Fruit fly (Drosophila melanogaster) whole organism, prepupa: ENCODE results near the gene CG1750.
A peak's percentile ranks its signal among the peaks of the same experiment; 100 is the strongest.

Experiments used
- Blimp-1 ChIP-seq: fragments of 200-800 bp; sonication (Bioruptor generic); optimal IDR thresholded peaks from 3 replicates; lab custom pipeline; 2017; ENCODE audit warnings: missing biosample characterization, missing genetic modification characterization, mild to moderate bottlenecking, moderate library complexity, missing genetic modification reagents
- CG10631 ChIP-seq: fragments of 200-800 bp; sonication (Bioruptor generic); optimal IDR thresholded peaks from 2 replicates; lab custom pipeline; 2016; ENCODE audit warnings: missing biosample characterization, missing genetic modification characterization
- CG11294 ChIP-seq: fragments of 200-800 bp; sonication (Bioruptor generic); IDR thresholded peaks from 2 replicates; pipeline ENCODE4 v1.3.6; 2022; ENCODE audit warnings: missing biosample characterization, missing genetic modification characterization
- CG11762 ChIP-seq: fragments of 200-800 bp; sonication (Bioruptor generic); optimal IDR thresholded peaks from 3 replicates; lab custom pipeline; 2016; ENCODE audit warnings: missing biosample characterization, missing genetic modification characterization; ENCODE audit not compliant: insufficient read depth
- CG11902 ChIP-seq: fragments of 200-800 bp; sonication (Bioruptor generic); optimal IDR thresholded peaks from 3 replicates; lab custom pipeline; 2016; ENCODE audit warnings: missing biosample characterization, missing genetic modification characterization
- CG1621 ChIP-seq: fragments of 200-800 bp; sonication (Bioruptor generic); optimal IDR thresholded peaks from 3 replicates; lab custom pipeline; 2018; ENCODE audit warnings: missing biosample characterization, mild to moderate bottlenecking, missing genetic modification characterization
- CG16779 ChIP-seq: fragments of 200-800 bp; sonication (Bioruptor generic); optimal IDR thresholded peaks from 3 replicates; lab custom pipeline; 2017; ENCODE audit warnings: missing biosample characterization, mild to moderate bottlenecking, missing genetic modification characterization
- CG31627 ChIP-seq: fragments of 200-800 bp; sonication (Bioruptor generic); optimal IDR thresholded peaks from 3 replicates; lab custom pipeline; 2016; ENCODE audit warnings: missing biosample characterization, missing genetic modification characterization
- CG34406 ChIP-seq: fragments of 200-800 bp; sonication (Bioruptor generic); optimal IDR thresholded peaks from 3 replicates; lab custom pipeline; 2016; ENCODE audit warnings: missing biosample characterization, missing genetic modification characterization
- CG3919 ChIP-seq: fragments of 200-800 bp; sonication (Bioruptor generic); optimal IDR thresholded peaks from 3 replicates; lab custom pipeline; 2016; ENCODE audit warnings: missing biosample characterization, missing genetic modification characterization
- CG4318 ChIP-seq: fragments of 200-800 bp; sonication (Bioruptor generic); optimal IDR thresholded peaks from 3 replicates; lab custom pipeline; 2017; ENCODE audit warnings: missing biosample characterization, mild to moderate bottlenecking, missing genetic modification characterization
- CG6276 ChIP-seq: fragments of 200-800 bp; sonication (Bioruptor generic); optimal IDR thresholded peaks from 2 replicates; lab custom pipeline; 2017; ENCODE audit warnings: missing biosample characterization, mild to moderate bottlenecking, missing genetic modification characterization
- CG6854 ChIP-seq: fragments of 200-800 bp; sonication (Bioruptor generic); optimal IDR thresholded peaks from 2 replicates; lab custom pipeline; 2017; ENCODE audit warnings: missing biosample characterization, mild to moderate bottlenecking, missing genetic modification characterization
- CG8119 ChIP-seq: fragments of 200-800 bp; sonication (Bioruptor generic); IDR thresholded peaks from 3 replicates; pipeline ENCODE4 v1.3.6; 2022; ENCODE audit warnings: missing biosample characterization, missing genetic modification characterization
- CG8632 ChIP-seq: fragments of 200-800 bp; sonication (Bioruptor generic); optimal IDR thresholded peaks from 3 replicates; lab custom pipeline; 2016; ENCODE audit warnings: missing biosample characterization, missing genetic modification characterization
- CG9139 ChIP-seq: fragments of 200-800 bp; sonication (Bioruptor generic); optimal IDR thresholded peaks from 3 replicates; lab custom pipeline; 2017; ENCODE audit warnings: missing biosample characterization, mild to moderate bottlenecking, missing genetic modification characterization
- Eip75B ChIP-seq: fragments of 200-800 bp; sonication (Bioruptor generic); optimal IDR thresholded peaks from 3 replicates; lab custom pipeline; 2016; ENCODE audit warnings: missing biosample characterization, missing genetic modification characterization
- Eip78C ChIP-seq: fragments of 200-800 bp; sonication (Bioruptor generic); peaks from one replicate; lab custom pipeline; 2016; ENCODE audit warnings: missing biosample characterization, missing genetic modification characterization
- Ets21C ChIP-seq: fragments of 200-800 bp; sonication (Bioruptor generic); optimal IDR thresholded peaks from 3 replicates; lab custom pipeline; 2016; ENCODE audit warnings: missing biosample characterization, missing genetic modification characterization
- Ets96B ChIP-seq: fragments of 200-800 bp; optimal IDR thresholded peaks from 2 replicates; lab custom pipeline; 2019; ENCODE audit warnings: missing biosample characterization, mild to moderate bottlenecking, missing genetic modification characterization, moderate library complexity
- Gug ChIP-seq: fragments of 200-800 bp; sonication (Bioruptor generic); IDR thresholded peaks from 2 replicates; pipeline ENCODE4 v1.3.6; 2022; ENCODE audit warnings: missing biosample characterization, missing genetic modification characterization
- Hr38 ChIP-seq: sonication (Bioruptor generic); optimal IDR thresholded peaks from 2 replicates; lab custom pipeline; 2016; ENCODE audit warnings: missing biosample characterization, missing genetic modification characterization
- Hr39 ChIP-seq: fragments of 200-800 bp; sonication (Bioruptor generic); optimal IDR thresholded peaks from 2 replicates; lab custom pipeline; 2016; ENCODE audit warnings: missing biosample characterization, missing genetic modification characterization
- Hr4 ChIP-seq: fragments of 200-800 bp; sonication (Bioruptor generic); optimal IDR thresholded peaks from 3 replicates; lab custom pipeline; 2016; ENCODE audit warnings: missing biosample characterization, missing genetic modification characterization
- Lpt ChIP-seq: fragments of 200-800 bp; sonication (Bioruptor generic); optimal IDR thresholded peaks from 3 replicates; lab custom pipeline; 2016; ENCODE audit warnings: missing biosample characterization, missing genetic modification characterization
- OdsH ChIP-seq: fragments of 200-800 bp; sonication (Bioruptor generic); optimal IDR thresholded peaks from 3 replicates; lab custom pipeline; 2016; ENCODE audit warnings: missing biosample characterization, missing genetic modification characterization
- Sox102F ChIP-seq: fragments of 200-800 bp; sonication (Bioruptor generic); optimal IDR thresholded peaks from 2 replicates; lab custom pipeline; 2016; ENCODE audit warnings: missing biosample characterization, mild to moderate bottlenecking, missing genetic modification characterization
- Sox14 ChIP-seq: fragments of 200-800 bp; sonication (Bioruptor generic); optimal IDR thresholded peaks from 3 replicates; lab custom pipeline; 2016; ENCODE audit warnings: missing biosample characterization, missing genetic modification characterization
- achi ChIP-seq: fragments of 200-800 bp; sonication (Bioruptor generic); optimal IDR thresholded peaks from 3 replicates; lab custom pipeline; 2016; ENCODE audit warnings: missing biosample characterization, missing genetic modification characterization
- cyc ChIP-seq: fragments of 200-800 bp; sonication (Bioruptor generic); optimal IDR thresholded peaks from 3 replicates; lab custom pipeline; 2016; ENCODE audit warnings: missing biosample characterization, missing genetic modification characterization
- dac ChIP-seq: fragments of 200-800 bp; sonication (Bioruptor generic); optimal IDR thresholded peaks from 2 replicates; lab custom pipeline; 2017; ENCODE audit warnings: missing biosample characterization, mild to moderate bottlenecking, missing genetic modification characterization
- dsx ChIP-seq: fragments of 200-800 bp; optimal IDR thresholded peaks from 3 replicates; lab custom pipeline; 2019; ENCODE audit warnings: missing biosample characterization, mild to moderate bottlenecking, missing genetic modification characterization, moderate library complexity; ENCODE audit not compliant: poor library complexity, severe bottlenecking
- eg ChIP-seq: fragments of 200-800 bp; sonication (Bioruptor generic); IDR thresholded peaks from 3 replicates; pipeline ENCODE4 v1.3.6; 2022; ENCODE audit warnings: missing biosample characterization, missing genetic modification characterization
- pdm3 ChIP-seq: fragments of 200-800 bp; sonication (Bioruptor generic); optimal IDR thresholded peaks from 3 replicates; lab custom pipeline; 2016; ENCODE audit warnings: missing biosample characterization, missing genetic modification characterization
- salr ChIP-seq, 2 experiments: fragments of 200-800 bp; sonication (Bioruptor generic); optimal IDR thresholded peaks; 3 replicates each; lab custom pipeline; 2016 to 2018; ENCODE audit warnings: missing biosample characterization in 2 of 2, missing genetic modification characterization in 2 of 2, mild to moderate bottlenecking in 1 of 2
- ss ChIP-seq, 2 experiments: fragments of 200-800 bp; sonication (Bioruptor generic); optimal IDR thresholded peaks; 2 replicates in 1 of 2; 3 replicates in 1 of 2; lab custom pipeline; 2017 to 2018; ENCODE audit warnings: mild to moderate bottlenecking in 2 of 2, missing biosample characterization in 2 of 2, missing genetic modification characterization in 2 of 2, moderate library complexity in 1 of 2
- svp ChIP-seq: fragments of 200-800 bp; sonication (Bioruptor generic); peaks from one replicate; lab custom pipeline; 2016; ENCODE audit warnings: missing biosample characterization, missing genetic modification characterization
- topi ChIP-seq: fragments of 200-800 bp; sonication (Bioruptor generic); optimal IDR thresholded peaks from 3 replicates; lab custom pipeline; 2016; ENCODE audit warnings: missing biosample characterization, missing genetic modification characterization
- vri ChIP-seq: fragments of 200-800 bp; sonication (Bioruptor generic); optimal IDR thresholded peaks from 3 replicates; lab custom pipeline; 2016; ENCODE audit warnings: missing biosample characterization, mild to moderate bottlenecking, missing genetic modification characterization

Gene CG1750

DNA sequence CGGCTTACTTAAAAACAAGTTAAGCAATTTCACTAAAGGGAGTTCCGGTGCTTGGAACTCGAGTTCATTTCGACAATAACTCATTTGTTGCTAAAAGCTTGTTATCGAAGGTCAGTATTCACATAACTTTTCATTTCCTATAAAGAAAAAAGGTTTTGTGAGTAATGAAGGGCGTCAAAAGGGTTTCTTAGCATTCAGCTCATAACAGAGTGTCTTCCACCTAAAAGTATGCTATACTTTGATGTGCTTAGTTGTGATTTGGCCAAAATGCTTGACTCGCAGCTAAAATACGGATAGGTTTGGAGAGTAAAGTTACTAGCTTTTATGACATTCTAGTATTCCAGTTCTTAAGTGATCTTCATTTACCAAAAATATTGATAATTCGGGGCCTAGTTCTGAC lies 9.2 kb upstream of the CG1750 start:
- no peak for TF ChIP-seq eg (GFP tag; lab: Robert Waterston, UW)
- TF ChIP-seq CG4318 (GFP tag; lab: Kevin White, UChicago) = no peak
- TF ChIP-seq ss (GFP tag; optimal IDR thresholded peaks at IDR 0.05; lab: Kevin White, UChicago) = no peak
- TF ChIP-seq topi (GFP tag; lab: Kevin White, UChicago) = no peak
- TF ChIP-seq achi = no peak
- TF ChIP-seq pdm3 (GFP tag; lab: Kevin White, UChicago) = no peak
- TF ChIP-seq CG1621 (tag; lab: Kevin White, UChicago) = no peak

DNA sequence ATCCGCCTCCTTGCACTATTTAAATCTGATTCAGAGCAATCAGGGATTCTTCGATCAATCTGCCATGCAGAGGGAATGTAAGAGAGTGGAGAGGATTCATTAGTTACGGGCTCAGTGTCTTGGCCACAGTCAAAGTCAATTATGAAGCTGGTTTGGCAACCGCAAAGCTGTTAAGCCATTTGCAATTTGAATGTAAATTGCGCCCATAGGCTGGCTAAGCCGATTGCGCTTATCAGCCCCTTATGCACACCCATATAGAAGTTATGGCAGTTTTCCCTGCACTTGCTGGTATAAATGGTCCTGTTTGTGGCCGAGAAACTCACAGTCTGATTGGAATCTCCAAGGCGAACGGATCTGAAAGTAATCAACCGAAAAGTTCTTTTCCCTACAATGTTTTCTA lies 7.6 kb upstream of the CG1750 start, which contains the start of gene CAH5:
TSS of gene CAH5 (plus strand) at position 301 of the 400 bp plus-strand sequence.
- TF ChIP-seq svp = no peak
- no peak for TF ChIP-seq ss (GFP tag; optimal IDR thresholded peaks at IDR 0.05; lab: Kevin White, UChicago)
- TF ChIP-seq Ets96B (tag; lab: Kevin White, UChicago) = no peak
- TF ChIP-seq Hr4 (GFP tag; lab: Kevin White, UChicago) = no peak
- TF ChIP-seq Gug = no peak
- TF ChIP-seq Eip75B (GFP tag; lab: Kevin White, UChicago) = no peak

DNA sequence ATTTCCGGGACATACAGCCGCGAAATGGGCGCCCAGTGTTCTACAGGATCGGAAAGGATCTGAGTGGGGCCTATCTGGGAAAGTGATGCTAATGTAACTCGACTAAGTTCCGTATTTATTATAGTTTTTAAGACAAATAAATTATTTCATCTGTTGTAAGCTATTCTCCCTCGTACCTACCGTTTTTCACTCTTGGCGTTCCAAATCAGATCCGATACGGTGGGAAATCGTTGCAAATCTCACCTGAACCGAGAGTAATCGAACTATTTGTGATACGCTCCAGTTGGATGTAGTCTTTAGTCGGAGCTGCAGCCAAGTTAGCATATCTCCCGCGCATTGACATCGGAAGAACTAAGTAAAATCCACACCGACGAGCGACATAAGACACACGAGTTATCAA lies 5.2 kb upstream of the CG1750 start, which contains the start of gene CAH16:
TSS of gene CAH16 (plus strand) at position 301 of the 400 bp plus-strand sequence.
- TF ChIP-seq Hr38 (GFP tag; lab: Kevin White, UChicago) = no peak
- no peak for TF ChIP-seq svp
- TF ChIP-seq CG4318 (GFP tag; lab: Kevin White, UChicago) = no peak
- no peak for TF ChIP-seq OdsH (GFP tag; lab: Kevin White, UChicago)
- no peak for TF ChIP-seq Sox14 (GFP tag; lab: Kevin White, UChicago)
- no peak for TF ChIP-seq CG8119 (GFP tag; lab: Robert Waterston, UW)
- TF ChIP-seq Hr39 (GFP tag; lab: Kevin White, UChicago) = no peak
- no peak for TF ChIP-seq CG8632 (GFP tag; lab: Kevin White, UChicago)
- TF ChIP-seq CG9139 (GFP tag; lab: Kevin White, UChicago) = no peak
- no peak for TF ChIP-seq CG11902 (GFP tag; lab: Kevin White, UChicago)
- no peak for TF ChIP-seq cyc (GFP tag; lab: Kevin White, UChicago)
- TF ChIP-seq dac (GFP tag; lab: Kevin White, UChicago) = no peak
- no peak for TF ChIP-seq dsx

DNA sequence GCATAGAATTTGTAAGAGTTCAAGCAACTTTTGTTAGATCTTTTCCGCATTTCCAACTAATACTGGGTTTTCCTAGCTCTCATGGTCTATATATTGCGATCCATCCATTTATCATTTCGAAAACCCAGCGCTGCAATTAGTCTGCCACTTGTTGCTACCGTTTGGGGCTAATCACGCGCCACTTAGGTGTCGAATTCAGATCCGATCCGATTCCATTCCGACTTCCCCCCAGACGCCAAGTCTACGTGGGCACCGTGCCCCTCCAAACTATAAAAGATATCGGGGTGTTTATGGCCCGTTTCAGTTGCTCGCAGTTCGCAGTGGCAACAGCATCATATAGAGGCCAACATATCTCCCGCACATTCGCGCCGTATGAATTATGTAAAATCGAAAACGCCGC lies 2.6 kb upstream of the CG1750 start, which contains the start of gene CAH6:
TSS of gene CAH6 (plus strand) at position 301 of the 400 bp plus-strand sequence.
- TF ChIP-seq Hr39 (GFP tag; lab: Kevin White, UChicago) (no peak), eg (GFP tag; lab: Robert Waterston, UW) (no peak), Gug (no peak), OdsH (GFP tag; lab: Kevin White, UChicago) (no peak), CG31627 (GFP tag; lab: Kevin White, UChicago) (no peak), CG4318 (GFP tag; lab: Kevin White, UChicago) (no peak), CG3919 (GFP tag; lab: Kevin White, UChicago) (no peak), CG6854 (GFP tag; lab: Kevin White, UChicago) (no peak), topi (GFP tag; lab: Kevin White, UChicago) (no peak), dsx (no peak), ss (GFP tag; optimal IDR thresholded peaks at IDR 0.05; lab: Kevin White, UChicago) (no peak)

DNA sequence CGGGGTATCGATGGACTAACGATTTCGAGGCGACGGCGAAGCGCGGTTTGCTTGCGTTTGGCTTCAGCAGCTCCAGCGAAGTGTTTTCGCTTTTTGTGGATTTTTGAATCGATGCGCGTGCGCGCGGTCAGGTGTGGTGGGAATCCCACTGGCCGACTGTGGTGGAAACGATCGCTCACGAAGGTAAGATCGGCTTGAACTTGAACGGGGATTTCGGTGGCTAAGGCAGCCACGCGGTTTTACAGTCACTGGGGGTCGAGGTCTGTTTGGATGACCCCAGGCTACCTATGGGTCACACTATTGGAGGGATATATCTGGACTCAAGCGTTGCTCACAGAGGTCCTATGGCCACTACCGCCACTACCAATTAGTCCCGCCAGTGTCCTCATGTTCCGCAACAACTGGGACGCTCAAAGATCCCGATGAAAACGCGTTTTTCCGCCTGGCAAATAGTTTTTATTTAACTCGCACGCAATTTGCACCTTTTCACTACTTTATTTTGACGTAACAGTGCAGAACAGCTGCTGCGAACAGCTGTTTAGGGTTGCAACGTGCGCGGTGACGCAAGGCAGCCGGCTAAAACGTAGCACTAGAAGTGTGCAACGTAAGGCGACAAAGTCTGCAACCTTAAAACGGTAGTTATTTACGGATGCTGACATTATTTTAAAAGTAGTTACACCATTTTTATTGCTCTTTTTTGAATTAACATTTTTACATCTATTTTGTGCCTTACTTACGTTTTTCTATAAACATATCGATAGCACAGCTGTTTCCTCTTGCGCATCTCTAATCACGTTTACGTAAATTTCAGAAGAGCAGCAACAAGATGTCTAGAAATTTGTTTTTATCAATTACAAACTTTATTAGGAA lies 2.4 kb downstream of the CG1750 start, which contains the start of the genes qless and mRpL32:
TSS of gene qless (minus strand) at position 516 of the 870 bp plus-strand sequence.
TSS of gene mRpL32 (plus strand) at position 780 of the 870 bp plus-strand sequence.
- peak; percentile 80 for TF ChIP-seq Eip78C (GFP tag; lab: Kevin White, UChicago)
- peak; percentile 33 for TF ChIP-seq OdsH (GFP tag; lab: Kevin White, UChicago)
- TF ChIP-seq CG1621 (tag; lab: Kevin White, UChicago) = no peak
- no peak for TF ChIP-seq CG11762 (GFP tag; lab: Kevin White, UChicago)
- no peak for TF ChIP-seq salr (GFP tag; optimal IDR thresholded peaks at IDR 0.05; lab: Kevin White, UChicago)
- TF ChIP-seq Blimp-1 (GFP tag; lab: Kevin White, UChicago) = no peak
- peak; percentile 85 for TF ChIP-seq eg (GFP tag; lab: Robert Waterston, UW)
- TF ChIP-seq Hr38 (GFP tag; lab: Kevin White, UChicago) = no peak
- TF ChIP-seq CG34406 = no peak
- TF ChIP-seq vri (GFP tag; lab: Kevin White, UChicago) = peak; percentile 81
- peak; percentile 61 for TF ChIP-seq CG10631 (GFP tag; lab: Kevin White, UChicago)
- TF ChIP-seq Eip75B (GFP tag; lab: Kevin White, UChicago) = no peak
- no peak for TF ChIP-seq Sox14 (GFP tag; lab: Kevin White, UChicago)
- no peak for TF ChIP-seq svp
- no peak for TF ChIP-seq CG16779 (tag; lab: Kevin White, UChicago)
- peak; percentile 36 for TF ChIP-seq Ets21C (GFP tag; lab: Kevin White, UChicago)
- peak; percentile 21 for TF ChIP-seq CG11902 (GFP tag; lab: Kevin White, UChicago)
- no peak for TF ChIP-seq CG6276 (GFP tag; lab: Kevin White, UChicago)
- no peak for TF ChIP-seq Sox102F (GFP tag; lab: Kevin White, UChicago)
- TF ChIP-seq Lpt (GFP tag; lab: Kevin White, UChicago) = peak; percentile 51
- peak; percentile 45; the same call in 1 of the 2 replicates for TF ChIP-seq Gug
- no peak for TF ChIP-seq dac (GFP tag; lab: Kevin White, UChicago)
- TF ChIP-seq CG11294 (GFP tag; lab: Robert Waterston, UW) = peak; percentile 31; the same call in 1 of the 2 replicates
